Fruit fly (Drosophila melanogaster): ENCODE data around the gene CG8132.

dm6 chr3R:9359393-9359792 lies 41.9 kb upstream of the CG8132 start:
- no peak for TF ChIP-seq CG8478 (optimal IDR thresholded peaks at IDR 0.05)
- TF ChIP-seq psq (optimal IDR thresholded peaks at IDR 0.05) = no peak
